Worm (Caenorhabditis elegans) whole organism, L1 larva: ENCODE data around the gene ech-1.1.

Experiments used
- ceh-82 ChIP-seq, 3 experiments: fragments of 150-350 bp in 1 of 3; sonication (generic microtip) in 2 of 3; optimal IDR thresholded peaks; 2 replicates each; lab custom pipeline; 2014 to 2017; ENCODE audit warnings: missing biosample characterization in 3 of 3, missing genetic modification characterization in 3 of 3
- efl-3 ChIP-seq: fragments of 200-800 bp; sonication (Bioruptor generic); optimal IDR thresholded peaks from 2 replicates; lab custom pipeline; 2018; ENCODE audit warnings: mild to moderate bottlenecking, missing genetic modification characterization, missing compliant biosample characterization
- nhr-237 ChIP-seq: fragments of 150-350 bp; optimal IDR thresholded peaks from 2 replicates; lab custom pipeline; 2014; ENCODE audit warnings: missing biosample characterization, missing genetic modification characterization
- snpc-4 ChIP-seq: fragments of 150-350 bp; optimal IDR thresholded peaks from 2 replicates; lab custom pipeline; 2014; ENCODE audit warnings: missing biosample characterization, missing genetic modification characterization

ce11 chrV:15313529-15313928 is 47.8 kb downstream of the ech-1.1 start:
- TF ChIP-seq snpc-4 (tag; lab: Kevin White, UChicago) (no peak), ceh-82 (tag; optimal IDR thresholded peaks at IDR 0.05; lab: Kevin White, UChicago) (no peak), nhr-237 (tag; lab: Kevin White, UChicago) (no peak), efl-3 (GFP tag; lab: Kevin White, UChicago) (no peak)
